Fruit fly (Drosophila melanogaster) whole organism, adult: ENCODE measurements around the gene CG6276.

Source experiments
- CG11617 ChIP-seq: fragments of 200-800 bp; sonication (Bioruptor generic); optimal IDR thresholded peaks from 2 replicates; lab custom pipeline; 2017; ENCODE audit warnings: mild to moderate bottlenecking, missing biosample characterization, missing genetic modification reagents, missing genetic modification characterization
- CG12768 ChIP-seq: fragments of 200-800 bp; sonication (Bioruptor generic); optimal IDR thresholded peaks from 2 replicates; lab custom pipeline; 2017; ENCODE audit warnings: missing biosample characterization, missing genetic modification characterization, mild to moderate bottlenecking, moderate library complexity, missing genetic modification reagents
- CG14711 ChIP-seq: fragments of 200-800 bp; sonication (Bioruptor generic); optimal IDR thresholded peaks from 2 replicates; lab custom pipeline; 2018; ENCODE audit warnings: missing biosample characterization, mild to moderate bottlenecking, missing genetic modification characterization, moderate library complexity
- CG1620 ChIP-seq: fragments of 200-800 bp; sonication (Bioruptor generic); optimal IDR thresholded peaks from 2 replicates; lab custom pipeline; 2016; ENCODE audit warnings: missing biosample characterization, missing genetic modification characterization
- CG33017 ChIP-seq: fragments of 200-800 bp; sonication (Bioruptor generic); optimal IDR thresholded peaks from 2 replicates; lab custom pipeline; 2018; ENCODE audit warnings: missing biosample characterization, mild to moderate bottlenecking, missing genetic modification characterization, moderate library complexity
- CG5204 ChIP-seq: fragments of 200-800 bp; sonication (Bioruptor generic); optimal IDR thresholded peaks from 2 replicates; lab custom pipeline; 2016; ENCODE audit warnings: missing biosample characterization, missing genetic modification characterization
- CG7045 ChIP-seq: fragments of 200-800 bp; sonication (Bioruptor generic); optimal IDR thresholded peaks from 2 replicates; lab custom pipeline; 2017; ENCODE audit warnings: missing biosample characterization, mild to moderate bottlenecking, missing genetic modification characterization
- CG7101 ChIP-seq: fragments of 200-800 bp; sonication (Bioruptor generic); optimal IDR thresholded peaks from 2 replicates; lab custom pipeline; 2018; ENCODE audit warnings: missing biosample characterization, mild to moderate bottlenecking, missing genetic modification characterization, moderate library complexity
- Clk ChIP-seq: fragments of 200-800 bp; sonication (Bioruptor generic); optimal IDR thresholded peaks from 2 replicates; lab custom pipeline; 2017; ENCODE audit warnings: missing biosample characterization, missing genetic modification characterization
- Crg-1 ChIP-seq: fragments of 200-800 bp; sonication (Bioruptor generic); optimal IDR thresholded peaks from 2 replicates; lab custom pipeline; 2016; ENCODE audit warnings: missing biosample characterization, missing genetic modification characterization
- Hr96 ChIP-seq: fragments of 200-800 bp; sonication (Bioruptor generic); optimal IDR thresholded peaks from 2 replicates; lab custom pipeline; 2016; ENCODE audit warnings: missing biosample characterization, missing genetic modification characterization
- Mnt ChIP-seq: fragments of 200-800 bp; sonication (Bioruptor generic); optimal IDR thresholded peaks from 2 replicates; lab custom pipeline; 2016; ENCODE audit warnings: missing biosample characterization, mild to moderate bottlenecking, missing genetic modification characterization
- bab1 ChIP-seq: fragments of 200-800 bp; sonication (Bioruptor generic); optimal IDR thresholded peaks from 3 replicates; lab custom pipeline; 2019; ENCODE audit warnings: missing biosample characterization, mild to moderate bottlenecking, missing genetic modification characterization, moderate library complexity
- cic ChIP-seq: fragments of 200-800 bp; sonication (Bioruptor generic); optimal IDR thresholded peaks from 2 replicates; lab custom pipeline; 2017; ENCODE audit warnings: missing biosample characterization, mild to moderate bottlenecking, missing genetic modification characterization, moderate library complexity
- cnc ChIP-seq, 2 experiments: fragments of >200 bp; optimal IDR thresholded peaks; 2 replicates each; lab custom pipeline; 2017
- kay ChIP-seq: fragments of 200-800 bp; sonication (Bioruptor generic); peaks from one replicate; lab custom pipeline; 2016; ENCODE audit warnings: missing biosample characterization, missing genetic modification characterization, borderline replicate concordance
- ovo ChIP-seq: fragments of 200-800 bp; sonication (Bioruptor generic); optimal IDR thresholded peaks from 2 replicates; lab custom pipeline; 2016; ENCODE audit warnings: missing biosample characterization, missing genetic modification characterization
- pad ChIP-seq: fragments of 200-800 bp; sonication (Bioruptor generic); optimal IDR thresholded peaks from 3 replicates; lab custom pipeline; 2017; ENCODE audit warnings: missing biosample characterization, missing genetic modification characterization, mild to moderate bottlenecking, moderate library complexity, missing genetic modification reagents
- tj ChIP-seq: fragments of 200-800 bp; sonication (Bioruptor generic); optimal IDR thresholded peaks from 3 replicates; lab custom pipeline; 2017; ENCODE audit warnings: missing biosample characterization, mild to moderate bottlenecking, missing genetic modification characterization, moderate library complexity
- toe ChIP-seq: fragments of 200-800 bp; sonication (Bioruptor generic); optimal IDR thresholded peaks from 2 replicates; lab custom pipeline; 2016; ENCODE audit warnings: missing biosample characterization, missing genetic modification characterization

CG6276 gene

DNA sequence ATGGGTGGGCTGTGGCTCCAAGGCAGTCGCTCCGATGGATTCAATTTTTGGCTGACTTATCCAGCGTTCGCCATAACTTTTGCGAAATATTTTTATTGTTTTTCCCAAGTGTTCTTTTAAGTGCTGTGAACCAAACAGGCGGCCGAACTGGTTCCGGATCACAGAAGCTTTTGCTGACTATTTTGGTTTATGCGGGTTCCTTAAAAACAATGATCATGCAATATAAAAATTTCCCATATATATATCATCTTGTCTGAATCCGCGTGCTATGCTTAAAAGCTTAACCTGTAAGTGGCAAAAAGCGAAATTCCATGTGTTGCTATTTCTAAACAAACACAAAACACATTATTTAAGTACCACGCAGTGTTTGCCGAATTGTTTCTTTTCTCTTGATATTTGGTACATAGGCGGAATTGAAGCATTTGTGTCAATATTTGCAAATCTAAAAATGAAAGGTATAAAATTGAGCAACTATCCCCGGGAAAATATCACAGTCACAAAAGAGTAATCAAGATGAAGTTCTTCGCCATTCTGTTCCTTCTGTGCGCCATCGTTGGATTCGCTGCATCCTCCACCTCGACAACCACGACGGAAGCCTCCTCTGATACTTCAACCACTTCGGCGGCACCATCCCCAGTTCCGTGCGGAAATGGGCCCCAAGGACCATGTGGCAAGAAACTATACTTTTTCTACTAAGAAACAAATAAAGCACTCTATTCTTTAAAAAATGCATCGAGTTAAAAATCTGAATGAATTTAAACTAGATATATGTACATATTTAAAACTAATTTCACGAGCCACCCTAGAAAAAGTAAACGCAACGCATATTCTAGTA, at the start of gene CG6276, which contains the start of gene CG44040:
CG6276 (minus strand) TSS at position 158 of the 835 bp plus-strand sequence.
CG44040 (plus strand) TSS at position 467 of the 835 bp plus-strand sequence.
- TF ChIP-seq CG7045 (peak; percentile 53), CG1620 (GFP tag; lab: Kevin White, UChicago) (peak; percentile 32), pad (peak; percentile 43), Hr96 (no peak), CG14711 (tag; lab: Kevin White, UChicago) (peak; percentile 34), cic (GFP tag; lab: Kevin White, UChicago) (no peak), kay (GFP tag; lab: Kevin White, UChicago) (no peak), tj (GFP tag; lab: Kevin White, UChicago) (peak; percentile 42), CG11617 (peak; percentile 73), Crg-1 (no peak), CG33017 (tag; lab: Kevin White, UChicago) (peak; percentile 62), CG7101 (tag; lab: Kevin White, UChicago) (peak; percentile 76), CG5204 (GFP tag; lab: Kevin White, UChicago) (peak; percentile 73), Clk (GFP tag; lab: Kevin White, UChicago) (no peak), bab1 (GFP tag; lab: Kevin White, UChicago) (peak; percentile 42), toe (peak; percentile 48), cnc (optimal IDR thresholded peaks at IDR 0.05; lab: Kevin White, UChicago) (peak in 1 of 2 experiments; percentile 38), CG12768 (peak; percentile 37), Mnt (GFP tag; lab: Kevin White, UChicago) (peak; percentile 27), ovo (GFP tag; lab: Kevin White, UChicago) (peak; percentile 7)

DNA sequence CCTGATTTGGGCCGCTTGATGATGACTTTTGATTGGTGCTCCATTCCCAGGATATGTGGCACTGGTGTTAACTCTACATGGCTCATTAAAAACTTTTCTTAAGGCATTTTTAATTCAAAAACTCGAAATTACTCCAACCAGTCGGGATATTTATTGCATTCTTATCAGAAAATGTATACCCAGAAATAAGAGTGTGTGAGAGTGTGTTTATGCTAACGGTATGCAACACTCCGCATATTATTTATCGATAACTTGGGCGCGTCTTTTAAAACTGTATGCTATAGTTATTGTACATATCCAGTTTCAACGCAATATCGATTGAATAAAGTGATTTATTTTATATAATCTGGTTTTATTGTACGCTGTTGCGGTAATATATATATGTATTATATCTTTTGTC, 47.6 kb upstream of the CG6276 start, which contains the start of gene CG34404:
CG34404 (minus strand) TSS at position 189 of the 400 bp plus-strand sequence.
- TF ChIP-seq Clk (GFP tag; lab: Kevin White, UChicago) (no peak), CG1620 (GFP tag; lab: Kevin White, UChicago) (peak; percentile 24), CG33017 (tag; lab: Kevin White, UChicago) (no peak), cic (GFP tag; lab: Kevin White, UChicago) (no peak), CG12768 (no peak), Mnt (GFP tag; lab: Kevin White, UChicago) (peak; percentile 10), bab1 (GFP tag; lab: Kevin White, UChicago) (no peak), toe (no peak), Hr96 (no peak), CG7101 (tag; lab: Kevin White, UChicago) (peak; percentile 34), Crg-1 (peak; percentile 19), CG14711 (tag; lab: Kevin White, UChicago) (no peak), CG7045 (no peak), CG5204 (GFP tag; lab: Kevin White, UChicago) (no peak), kay (GFP tag; lab: Kevin White, UChicago) (no peak), ovo (GFP tag; lab: Kevin White, UChicago) (no peak), pad (no peak), CG11617 (no peak)

DNA sequence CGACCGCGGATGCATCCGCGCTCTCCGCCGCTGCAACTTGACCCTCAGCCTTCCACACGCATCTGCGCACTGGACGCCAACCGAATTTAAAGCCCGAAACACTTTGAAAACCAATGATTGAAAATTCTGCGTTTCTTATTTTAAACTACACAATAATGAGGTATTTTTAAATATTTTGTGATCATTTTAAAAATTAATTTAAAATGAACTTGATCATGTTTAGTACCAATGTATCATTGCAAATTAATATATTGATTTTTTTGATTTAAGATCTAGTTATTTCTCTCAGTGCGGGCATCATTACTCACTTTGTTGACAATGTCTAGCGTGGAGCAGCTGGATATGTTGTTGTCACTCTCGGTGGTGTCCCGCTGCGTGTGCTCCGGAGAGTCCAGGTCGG, 47.0 kb upstream of the CG6276 start:
- TF ChIP-seq CG5204 (GFP tag; lab: Kevin White, UChicago) = no peak
- no peak for TF ChIP-seq Hr96
- TF ChIP-seq CG12768 = peak; percentile 7
- peak; percentile 67 for TF ChIP-seq CG7045
- TF ChIP-seq tj (GFP tag; lab: Kevin White, UChicago) = no peak
- peak; percentile 70 for TF ChIP-seq CG14711 (tag; lab: Kevin White, UChicago)
- no peak for TF ChIP-seq cic (GFP tag; lab: Kevin White, UChicago)
- peak; percentile 87 for TF ChIP-seq CG33017 (tag; lab: Kevin White, UChicago)
- TF ChIP-seq cnc (optimal IDR thresholded peaks at IDR 0.05; lab: Kevin White, UChicago) = no peak
- TF ChIP-seq pad = no peak
- TF ChIP-seq ovo (GFP tag; lab: Kevin White, UChicago) = no peak
- no peak for TF ChIP-seq Clk (GFP tag; lab: Kevin White, UChicago)
- TF ChIP-seq CG7101 (tag; lab: Kevin White, UChicago) = peak; percentile 76
- TF ChIP-seq Crg-1 = no peak
- TF ChIP-seq kay (GFP tag; lab: Kevin White, UChicago) = no peak
- no peak for TF ChIP-seq CG1620 (GFP tag; lab: Kevin White, UChicago)
- no peak for TF ChIP-seq toe

DNA sequence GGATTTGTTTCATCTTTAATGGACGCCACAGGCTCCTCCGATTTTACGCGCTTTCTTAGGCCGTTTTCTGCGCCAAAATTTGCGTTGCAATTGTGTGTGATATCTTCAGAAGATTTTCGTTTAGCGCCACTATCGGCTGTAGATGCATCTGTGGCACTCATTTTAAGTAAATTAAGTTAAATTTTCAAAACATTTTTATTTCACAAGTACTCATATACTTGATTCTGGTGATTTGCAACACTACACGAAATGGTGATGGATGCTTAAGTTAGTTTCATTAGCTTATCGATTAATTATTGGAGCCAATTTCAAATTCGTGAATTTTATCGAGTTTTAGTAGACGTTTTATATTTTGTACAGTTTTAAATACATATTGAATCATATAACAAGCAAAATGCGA, 43.7 kb upstream of the CG6276 start, which contains the start of gene CG6171:
CG6171 (minus strand) TSS at position 250 of the 400 bp plus-strand sequence.
- TF ChIP-seq bab1 (GFP tag; lab: Kevin White, UChicago) (peak; percentile 46), CG7045 (no peak), CG12768 (no peak), CG33017 (tag; lab: Kevin White, UChicago) (no peak), tj (GFP tag; lab: Kevin White, UChicago) (no peak), CG7101 (tag; lab: Kevin White, UChicago) (peak; percentile 44), CG5204 (GFP tag; lab: Kevin White, UChicago) (no peak), Hr96 (no peak), Crg-1 (peak; percentile 17), cic (GFP tag; lab: Kevin White, UChicago) (no peak), Mnt (GFP tag; lab: Kevin White, UChicago) (peak; percentile 9), Clk (GFP tag; lab: Kevin White, UChicago) (no peak), CG1620 (GFP tag; lab: Kevin White, UChicago) (peak; percentile 41), pad (no peak), cnc (optimal IDR thresholded peaks at IDR 0.05; lab: Kevin White, UChicago) (no peak), toe (no peak), ovo (GFP tag; lab: Kevin White, UChicago) (no peak), kay (GFP tag; lab: Kevin White, UChicago) (no peak), CG14711 (tag; lab: Kevin White, UChicago) (peak; percentile 38), CG11617 (no peak)

DNA sequence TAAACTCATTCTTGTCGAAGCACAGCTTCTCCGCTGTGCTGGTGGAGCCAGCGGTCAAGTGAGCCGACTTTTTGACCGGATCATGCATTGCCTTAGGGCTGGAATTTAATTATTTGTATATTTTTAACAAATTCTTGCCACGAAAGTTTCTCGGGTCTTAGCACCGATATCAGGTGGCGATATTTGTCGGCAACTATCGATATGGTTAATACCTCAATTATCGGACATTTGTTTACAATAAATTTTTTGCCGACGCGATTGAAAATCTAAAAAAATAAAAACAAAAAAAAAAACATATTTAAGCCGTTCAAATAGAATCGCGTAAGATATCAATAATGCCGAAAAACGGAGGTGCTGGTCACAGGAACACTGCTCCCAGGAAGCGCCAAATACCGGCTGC, 41.6 kb upstream of the CG6276 start, which contains the start of the genes Cog2 and Trax:
Cog2 (minus strand) TSS at position 168 of the 400 bp plus-strand sequence.
Trax (plus strand) TSS at position 203 of the 400 bp plus-strand sequence.
- TF ChIP-seq tj (GFP tag; lab: Kevin White, UChicago) (peak; percentile 80), bab1 (GFP tag; lab: Kevin White, UChicago) (peak; percentile 19), CG12768 (no peak), Mnt (GFP tag; lab: Kevin White, UChicago) (no peak)
